Worm (Caenorhabditis elegans): ENCODE results near the gene cup-14.
A peak's percentile ranks its signal among the peaks of the same experiment; 100 is the strongest.

Gene cup-14

DNA sequence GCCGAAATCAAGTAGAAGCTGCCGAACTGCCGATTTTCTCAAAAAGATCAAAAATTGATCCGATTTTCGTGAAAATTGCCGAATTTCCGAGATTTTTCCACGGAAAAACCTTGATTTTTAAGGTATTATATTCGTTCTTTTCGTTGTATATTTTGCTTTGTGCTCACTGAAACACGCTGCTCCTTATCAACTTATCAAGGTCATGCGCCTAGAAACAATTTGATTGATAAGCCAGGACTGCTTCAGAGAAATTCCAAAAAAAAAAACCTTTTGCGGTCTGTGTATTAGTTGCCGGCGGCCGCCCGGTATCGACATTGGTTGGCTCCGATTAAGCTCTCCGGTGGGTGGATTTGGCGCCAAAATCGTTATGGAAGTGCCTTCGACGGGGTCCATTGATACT lies 9.6 kb downstream of the cup-14 start:
- TF ChIP-seq tbx-37 (GFP tag; conservative IDR thresholded peaks at IDR 0.05) (no peak), ceh-13 (GFP tag; optimal IDR thresholded peaks at IDR 0.05) (no peak), F13C5.2 (tag; optimal IDR thresholded peaks at IDR 0.05) (no peak), sea-1 (GFP tag; conservative IDR thresholded peaks at IDR 0.05) (no peak), scrt-1 (GFP tag; IDR thresholded peaks at IDR 0.05) (no peak), ets-7 (tag; optimal IDR thresholded peaks at IDR 0.05) (no peak), hmbx-1 (tag; optimal IDR thresholded peaks at IDR 0.05) (no peak), pes-1 (GFP tag; IDR thresholded peaks at IDR 0.05) (no peak), flt-1 (GFP tag; IDR thresholded peaks at IDR 0.05) (no peak), tbx-11 (GFP tag; IDR thresholded peaks at IDR 0.05) (no peak), B0310.2 (tag; optimal IDR thresholded peaks at IDR 0.05) (no peak), hmg-4 (GFP tag; optimal IDR thresholded peaks at IDR 0.05) (no peak), hnd-1 (tag; optimal IDR thresholded peaks at IDR 0.05) (no peak), aly-1 (tag; optimal IDR thresholded peaks at IDR 0.05) (no peak), ama-1 (optimal IDR thresholded peaks at IDR 0.05) (no peak), ceh-36 (tag; optimal IDR thresholded peaks at IDR 0.05) (no peak), tra-4 (tag; optimal IDR thresholded peaks at IDR 0.05) (no peak)

DNA sequence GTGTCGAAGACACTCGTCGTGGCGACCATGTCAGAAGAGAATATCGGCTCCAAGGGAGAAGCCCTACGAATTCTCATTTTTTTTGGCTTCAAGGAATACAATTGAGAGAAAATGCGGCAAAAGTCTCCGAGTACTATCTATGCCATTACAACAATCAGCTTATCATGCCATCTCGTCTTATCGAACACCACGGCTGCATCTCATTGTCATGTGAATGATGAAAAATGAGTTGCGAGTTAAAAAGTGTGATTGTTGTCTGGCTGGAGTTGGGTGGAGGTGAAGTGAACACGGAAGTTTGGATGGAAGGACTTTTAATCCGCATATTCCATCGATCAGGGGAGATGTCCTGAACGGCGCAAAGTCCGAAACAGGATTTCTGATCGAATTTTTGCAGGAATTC lies 11.1 kb downstream of the cup-14 start:
- TF ChIP-seq pes-1 (GFP tag; IDR thresholded peaks at IDR 0.05), result no peak
- no peak for TF ChIP-seq B0310.2 (tag; optimal IDR thresholded peaks at IDR 0.05)
- no peak for TF ChIP-seq flt-1 (GFP tag; IDR thresholded peaks at IDR 0.05)
- no peak for TF ChIP-seq ets-7 (tag; optimal IDR thresholded peaks at IDR 0.05)
- no peak for TF ChIP-seq ceh-13 (GFP tag; optimal IDR thresholded peaks at IDR 0.05)
- no peak for TF ChIP-seq F13C5.2 (tag; optimal IDR thresholded peaks at IDR 0.05)
- TF ChIP-seq sea-1 (GFP tag; conservative IDR thresholded peaks at IDR 0.05), result no peak
- TF ChIP-seq ama-1 (optimal IDR thresholded peaks at IDR 0.05), result no peak

DNA sequence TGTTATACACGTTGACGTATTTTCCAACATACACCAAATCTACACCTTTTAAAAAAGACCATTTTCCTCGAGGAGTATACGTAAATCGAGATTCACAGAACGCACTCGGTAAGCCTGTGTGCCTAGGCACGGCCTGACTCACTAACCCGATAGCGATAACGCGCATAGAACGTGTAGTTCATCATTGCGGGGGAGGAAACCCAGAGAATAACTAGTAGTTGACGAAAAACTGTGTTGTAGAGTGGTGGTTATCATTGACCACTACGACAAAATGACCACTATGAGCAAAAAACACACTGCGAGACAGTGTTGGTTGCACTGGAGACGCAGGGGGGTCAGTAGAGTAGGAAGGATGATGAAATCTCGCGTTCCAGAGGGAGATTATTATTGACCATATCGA lies 12.2 kb downstream of the cup-14 start:
- TF ChIP-seq hmg-4 (GFP tag; optimal IDR thresholded peaks at IDR 0.05) (no peak), tbx-37 (GFP tag; conservative IDR thresholded peaks at IDR 0.05) (no peak), sea-1 (GFP tag; conservative IDR thresholded peaks at IDR 0.05) (0 out of 2 replicates have a peak, but pooled peaks have one; percentile 7)

DNA sequence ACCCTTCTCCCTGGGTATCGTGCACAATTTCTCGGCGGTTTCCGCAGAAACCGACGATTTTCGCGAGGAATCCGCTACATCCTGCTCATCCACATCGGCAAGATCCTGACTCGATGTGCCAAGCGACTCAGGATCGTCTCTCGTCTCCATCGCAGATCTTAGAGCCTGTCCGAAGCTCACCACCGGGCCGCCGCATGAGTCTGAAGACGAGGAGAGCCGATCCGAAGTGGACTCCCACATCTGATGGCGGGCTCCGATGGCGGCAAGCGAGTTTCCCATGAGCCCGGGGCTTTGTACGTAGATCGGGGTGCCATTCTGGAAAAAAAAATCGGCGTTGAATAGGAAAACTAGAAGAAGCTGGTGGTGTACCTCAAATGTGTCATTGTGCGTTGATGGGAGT lies 13.7 kb downstream of the cup-14 start:
- TF ChIP-seq scrt-1 (GFP tag; IDR thresholded peaks at IDR 0.05), result no peak
- TF ChIP-seq pes-1 (GFP tag; IDR thresholded peaks at IDR 0.05), result no peak
- TF ChIP-seq flt-1 (GFP tag; IDR thresholded peaks at IDR 0.05), result no peak
- TF ChIP-seq F13C5.2 (tag; optimal IDR thresholded peaks at IDR 0.05), result no peak
- TF ChIP-seq ceh-13 (GFP tag; optimal IDR thresholded peaks at IDR 0.05), result no peak
- TF ChIP-seq tbx-11 (GFP tag; IDR thresholded peaks at IDR 0.05), result no peak
- no peak for TF ChIP-seq sea-1 (GFP tag; conservative IDR thresholded peaks at IDR 0.05)

DNA sequence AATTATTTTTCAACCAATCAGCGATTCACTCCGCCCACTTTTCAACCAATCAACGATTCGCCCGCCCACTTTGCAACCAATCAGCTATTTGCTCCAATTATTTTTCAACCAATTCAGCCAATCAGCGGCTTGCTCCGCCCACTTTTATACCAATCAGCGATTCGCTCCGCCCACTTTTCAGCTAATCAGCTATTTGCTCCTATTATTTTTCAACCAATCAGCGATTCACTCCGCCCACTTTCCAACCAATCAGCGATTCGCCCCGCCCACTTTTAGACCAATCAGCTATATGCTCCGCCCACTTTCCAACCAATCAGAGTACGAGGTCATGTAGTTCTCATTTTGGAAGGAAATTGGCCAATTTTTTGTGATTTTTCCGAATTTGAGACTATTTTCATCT lies 16.7 kb downstream of the cup-14 start:
- TF ChIP-seq F13C5.2 (tag; optimal IDR thresholded peaks at IDR 0.05) (no peak), tbx-37 (GFP tag; conservative IDR thresholded peaks at IDR 0.05) (no peak), tbx-11 (GFP tag; IDR thresholded peaks at IDR 0.05) (no peak), pes-1 (GFP tag; IDR thresholded peaks at IDR 0.05) (no peak), ama-1 (optimal IDR thresholded peaks at IDR 0.05) (no peak), hmg-4 (GFP tag; optimal IDR thresholded peaks at IDR 0.05) (no peak), ceh-13 (GFP tag; optimal IDR thresholded peaks at IDR 0.05) (no peak), ceh-36 (tag; optimal IDR thresholded peaks at IDR 0.05) (no peak), hmbx-1 (tag; optimal IDR thresholded peaks at IDR 0.05) (no peak), ets-7 (tag; optimal IDR thresholded peaks at IDR 0.05) (no peak), sea-1 (GFP tag; conservative IDR thresholded peaks at IDR 0.05) (no peak), hnd-1 (tag; optimal IDR thresholded peaks at IDR 0.05) (no peak), B0310.2 (tag; optimal IDR thresholded peaks at IDR 0.05) (no peak), flt-1 (GFP tag; IDR thresholded peaks at IDR 0.05) (no peak), aly-1 (tag; optimal IDR thresholded peaks at IDR 0.05) (no peak)

DNA sequence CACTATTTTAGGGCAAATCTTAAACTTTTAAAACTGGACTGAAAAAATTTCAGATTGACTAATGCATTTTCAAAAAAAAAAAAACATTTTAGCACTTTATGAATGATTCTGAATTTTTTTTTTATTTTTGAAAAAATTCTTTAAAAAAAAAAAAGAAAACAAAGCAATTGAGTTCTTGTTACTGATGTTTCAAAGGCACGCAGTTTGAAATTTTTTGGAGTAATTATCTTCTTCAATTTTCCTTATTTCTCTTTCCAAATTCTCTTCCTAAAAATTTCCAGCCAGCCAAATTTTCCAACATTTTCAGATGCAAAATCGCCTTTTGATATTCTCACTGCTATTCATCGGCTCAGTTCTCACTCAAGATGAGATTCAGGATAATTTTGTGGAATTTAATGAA lies 20.0 kb downstream of the cup-14 start, which contains the start of gene F08G2.8:
Gene F08G2.8, plus strand, starts transcription at position 301 of the 400 bp plus-strand sequence.
- TF ChIP-seq ceh-36 (tag; optimal IDR thresholded peaks at IDR 0.05) (no peak), sea-1 (GFP tag; conservative IDR thresholded peaks at IDR 0.05) (no peak), flt-1 (GFP tag; IDR thresholded peaks at IDR 0.05) (no peak)

DNA sequence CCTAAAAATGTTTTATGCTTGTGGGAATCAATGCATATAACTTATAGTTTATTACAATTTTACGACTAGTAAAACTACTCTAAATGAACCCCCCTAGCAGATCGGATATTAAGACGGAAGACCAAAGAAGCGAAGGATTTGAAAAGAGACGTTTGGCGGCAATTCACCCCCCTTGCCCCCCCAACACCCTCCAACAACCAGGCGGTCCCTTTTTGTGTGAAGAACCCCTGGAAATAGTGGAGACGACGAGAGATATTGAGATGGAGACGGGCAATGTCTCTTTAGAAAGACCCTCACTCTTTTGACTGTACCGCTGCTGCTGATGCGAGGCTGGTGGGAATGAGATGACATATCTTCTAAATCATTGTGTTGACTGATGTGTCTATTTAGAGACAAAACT lies 24.7 kb downstream of the cup-14 start:
- no peak for TF ChIP-seq aly-1 (tag; optimal IDR thresholded peaks at IDR 0.05)
- TF ChIP-seq hmg-4 (GFP tag; optimal IDR thresholded peaks at IDR 0.05), result peak; percentile 66
- no peak for TF ChIP-seq hnd-1 (tag; optimal IDR thresholded peaks at IDR 0.05)
- no peak for TF ChIP-seq sea-1 (GFP tag; conservative IDR thresholded peaks at IDR 0.05)
- TF ChIP-seq ceh-13 (GFP tag; optimal IDR thresholded peaks at IDR 0.05), result no peak
- no peak for TF ChIP-seq pes-1 (GFP tag; IDR thresholded peaks at IDR 0.05)
- TF ChIP-seq ets-7 (tag; optimal IDR thresholded peaks at IDR 0.05), result no peak
- no peak for TF ChIP-seq tra-4 (tag; optimal IDR thresholded peaks at IDR 0.05)
- no peak for TF ChIP-seq tbx-37 (GFP tag; conservative IDR thresholded peaks at IDR 0.05)
- TF ChIP-seq flt-1 (GFP tag; IDR thresholded peaks at IDR 0.05), result peak; percentile 41; the same call in 1 of the 2 replicates
- TF ChIP-seq B0310.2 (tag; optimal IDR thresholded peaks at IDR 0.05), result no peak
- TF ChIP-seq ceh-36 (tag; optimal IDR thresholded peaks at IDR 0.05), result no peak
- no peak for TF ChIP-seq ama-1 (optimal IDR thresholded peaks at IDR 0.05)
- no peak for TF ChIP-seq tbx-11 (GFP tag; IDR thresholded peaks at IDR 0.05)
- TF ChIP-seq F13C5.2 (tag; optimal IDR thresholded peaks at IDR 0.05), result no peak
- no peak for TF ChIP-seq hmbx-1 (tag; optimal IDR thresholded peaks at IDR 0.05)

DNA sequence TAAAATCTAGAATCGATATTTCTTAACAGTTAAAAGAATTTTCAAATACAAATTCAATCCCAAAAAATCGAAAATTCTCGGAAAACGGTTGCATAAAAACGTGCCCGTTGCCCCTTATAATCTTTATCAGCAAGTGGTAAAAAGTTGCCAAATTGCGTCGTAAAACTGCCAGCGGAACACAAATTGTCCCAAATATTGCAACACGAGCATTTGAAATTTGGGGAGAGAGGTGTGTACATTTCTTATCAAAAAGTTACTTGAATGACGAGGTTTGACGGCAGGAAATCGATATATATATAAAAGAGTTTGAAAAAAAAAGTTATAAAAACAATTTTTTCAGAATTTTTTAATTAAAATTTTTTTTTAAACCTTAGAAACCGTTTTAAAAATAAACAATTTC lies 26.0 kb downstream of the cup-14 start:
- no peak for TF ChIP-seq B0310.2 (tag; optimal IDR thresholded peaks at IDR 0.05)
- TF ChIP-seq ama-1 (optimal IDR thresholded peaks at IDR 0.05), result no peak
- TF ChIP-seq tbx-11 (GFP tag; IDR thresholded peaks at IDR 0.05), result no peak
